Fruit fly (Drosophila melanogaster) S2 (cell line): ENCODE measurements around the gene CG7656.

Source experiments
- CG8478 ChIP-seq: fragments of >200 bp; optimal IDR thresholded peaks from 2 replicates; lab custom pipeline; 2018
- CTCF ChIP-seq, 2 experiments: fragments of >200 bp; optimal IDR thresholded peaks; 2 replicates each; lab custom pipeline; 2018

DNA sequence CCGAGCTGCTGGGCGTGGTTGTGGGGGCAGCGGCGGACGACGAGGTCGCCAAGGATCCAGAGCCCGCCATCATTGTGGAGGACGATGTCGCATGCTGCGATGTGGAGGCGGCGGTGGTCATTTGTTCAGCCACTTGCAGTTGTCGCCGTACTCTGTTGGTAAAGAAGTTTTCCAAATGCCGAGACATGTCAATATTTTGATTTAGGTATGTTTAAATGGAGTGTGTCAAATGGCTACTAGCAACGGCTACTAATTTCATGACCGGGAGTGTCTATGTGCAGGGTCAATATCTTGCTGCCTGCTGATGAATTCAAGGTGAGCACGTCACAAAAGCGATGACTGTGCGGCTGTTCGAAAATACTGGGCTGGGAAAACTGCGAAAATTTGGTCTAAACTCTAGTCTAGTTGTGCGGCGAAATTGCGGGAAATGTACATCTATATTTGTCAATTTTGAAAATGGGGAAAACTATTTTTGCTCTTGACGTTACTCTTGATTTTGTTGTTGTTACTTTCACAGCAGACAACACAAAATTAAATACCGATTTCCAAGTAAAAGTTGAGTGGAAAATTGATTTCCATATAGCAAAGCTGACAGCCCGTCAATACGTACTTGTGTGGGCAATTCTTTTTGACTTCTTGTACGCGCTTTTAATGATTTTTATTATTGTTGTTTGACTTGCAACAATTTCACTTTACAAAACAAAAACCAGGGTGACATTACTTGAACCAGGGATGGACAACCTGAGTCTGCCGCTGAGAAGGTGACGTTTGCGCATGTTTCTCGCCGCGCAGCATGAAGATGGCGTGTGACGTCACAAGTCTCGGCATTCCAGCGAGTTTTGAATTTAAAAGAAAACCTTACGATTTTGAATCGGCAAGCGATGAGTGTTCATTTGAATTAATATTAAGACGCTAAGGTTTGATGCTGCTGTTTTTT lies at the start of gene CG7656:
- TF ChIP-seq CTCF (optimal IDR thresholded peaks at IDR 0.05; lab: Kevin White, UChicago) (peak in 1 of 2 experiments; percentile 7), CG8478 (lab: Kevin White, UChicago) (no peak)
